Fruit fly (Drosophila melanogaster) whole organism, embryonic: ENCODE measurements around the gene Traf4.

Source experiments
- CG10654 ChIP-seq: fragments of 200-800 bp; sonication (Bioruptor generic); optimal IDR thresholded peaks from 2 replicates; lab custom pipeline; 2016; ENCODE audit warnings: missing biosample characterization, missing genetic modification characterization
- CG10979 ChIP-seq: fragments of 200-800 bp; sonication (Bioruptor generic); optimal IDR thresholded peaks from 2 replicates; lab custom pipeline; 2018; ENCODE audit warnings: missing biosample characterization, mild to moderate bottlenecking, missing genetic modification characterization, moderate library complexity
- CG11723 ChIP-seq: fragments of 200-800 bp; sonication (Bioruptor generic); optimal IDR thresholded peaks from 2 replicates; lab custom pipeline; 2017; ENCODE audit warnings: missing biosample characterization, mild to moderate bottlenecking, missing genetic modification characterization
- CG13123 ChIP-seq: fragments of 200-800 bp; sonication (Bioruptor generic); optimal IDR thresholded peaks from 2 replicates; lab custom pipeline; 2016; ENCODE audit warnings: missing biosample characterization, missing genetic modification characterization
- CG14667 ChIP-seq: fragments of 200-800 bp; sonication (Bioruptor generic); IDR thresholded peaks from 2 replicates; pipeline ENCODE4 v1.3.6; 2022; ENCODE audit warnings: missing biosample characterization, missing genetic modification characterization
- CG17359 ChIP-seq: fragments of 200-800 bp; sonication (Bioruptor generic); optimal IDR thresholded peaks from 3 replicates; lab custom pipeline; 2018; ENCODE audit warnings: missing biosample characterization, mild to moderate bottlenecking, missing genetic modification characterization, moderate library complexity
- CG17802 ChIP-seq: fragments of 200-800 bp; sonication (Bioruptor generic); optimal IDR thresholded peaks from 2 replicates; lab custom pipeline; 2018; ENCODE audit warnings: missing biosample characterization, mild to moderate bottlenecking, missing genetic modification characterization, moderate library complexity
- CG18599 ChIP-seq: fragments of 200-800 bp; sonication (Bioruptor generic); optimal IDR thresholded peaks from 3 replicates; lab custom pipeline; 2017; ENCODE audit warnings: missing biosample characterization, missing genetic modification characterization, mild to moderate bottlenecking, moderate library complexity, missing genetic modification reagents
- CG2199 ChIP-seq: fragments of 200-800 bp; sonication (Bioruptor generic); IDR thresholded peaks from 3 replicates; pipeline ENCODE4 v1.3.6; 2022; ENCODE audit warnings: missing biosample characterization, missing genetic modification characterization
- CG2678 ChIP-seq: fragments of 200-800 bp; sonication (Bioruptor generic); optimal IDR thresholded peaks from 3 replicates; lab custom pipeline; 2019; ENCODE audit warnings: missing biosample characterization, mild to moderate bottlenecking, missing genetic modification characterization, moderate library complexity
- CG2875 ChIP-seq: fragments of 200-800 bp; sonication (Bioruptor generic); optimal IDR thresholded peaks from 2 replicates; lab custom pipeline; 2017; ENCODE audit warnings: missing biosample characterization, mild to moderate bottlenecking, missing genetic modification characterization, missing genetic modification reagents
- CG32532 ChIP-seq: fragments of 200-800 bp; sonication (Bioruptor generic); IDR thresholded peaks from 2 replicates; pipeline ENCODE4 v1.3.6; 2022; ENCODE audit warnings: missing biosample characterization, missing genetic modification characterization
- CG33557 ChIP-seq: fragments of 200-800 bp; sonication (Bioruptor generic); optimal IDR thresholded peaks from 2 replicates; lab custom pipeline; 2019; ENCODE audit warnings: missing biosample characterization, mild to moderate bottlenecking, missing genetic modification characterization, moderate library complexity
- CG34422 ChIP-seq: fragments of 200-800 bp; sonication (Bioruptor generic); IDR thresholded peaks from 3 replicates; pipeline ENCODE4 v1.3.6; 2022; ENCODE audit warnings: missing biosample characterization, missing genetic modification characterization
- CG4360 ChIP-seq: fragments of 200-800 bp; sonication (Bioruptor generic); IDR thresholded peaks from 2 replicates; pipeline ENCODE4 v1.3.6; 2022; ENCODE audit warnings: missing biosample characterization, missing genetic modification characterization
- CG4854 ChIP-seq: fragments of 200-800 bp; sonication (Bioruptor generic); optimal IDR thresholded peaks from 2 replicates; lab custom pipeline; 2016; ENCODE audit warnings: missing biosample characterization, missing genetic modification characterization, inconsistent platforms
- CG7928 ChIP-seq: fragments of 200-800 bp; sonication (Bioruptor generic); optimal IDR thresholded peaks from 2 replicates; lab custom pipeline; 2017; ENCODE audit warnings: missing biosample characterization, mild to moderate bottlenecking, missing genetic modification characterization
- CG7963 ChIP-seq: fragments of 200-800 bp; sonication (Bioruptor generic); IDR thresholded peaks from 3 replicates; pipeline ENCODE4 v1.3.6; 2022; ENCODE audit warnings: missing biosample characterization, missing genetic modification characterization; ENCODE audit not compliant: partially characterized antibody
- CG8359 ChIP-seq: fragments of 200-800 bp; sonication (Bioruptor generic); optimal IDR thresholded peaks from 2 replicates; lab custom pipeline; 2017; ENCODE audit warnings: missing biosample characterization, mild to moderate bottlenecking, missing genetic modification characterization, borderline replicate concordance
- CG9797 ChIP-seq: fragments of 200-800 bp; sonication (Bioruptor generic); optimal IDR thresholded peaks from 3 replicates; lab custom pipeline; 2018; ENCODE audit warnings: missing biosample characterization, mild to moderate bottlenecking, missing genetic modification characterization
- CoRest ChIP-seq: fragments of 200-800 bp; sonication (Bioruptor generic); optimal IDR thresholded peaks from 3 replicates; lab custom pipeline; 2018; ENCODE audit warnings: missing biosample characterization, mild to moderate bottlenecking, missing genetic modification characterization, moderate library complexity
- CrebB ChIP-seq: fragments of 200-800 bp; sonication (Bioruptor generic); optimal IDR thresholded peaks from 3 replicates; lab custom pipeline; 2018; ENCODE audit warnings: missing biosample characterization, mild to moderate bottlenecking, missing genetic modification characterization
- Deaf1 ChIP-seq: fragments of 200-800 bp; optimal IDR thresholded peaks from 3 replicates; lab custom pipeline; 2019; ENCODE audit warnings: missing biosample characterization, mild to moderate bottlenecking, missing genetic modification characterization, moderate library complexity
- Dip2 ChIP-seq: fragments of 200-800 bp; sonication (Bioruptor generic); IDR thresholded peaks from 2 replicates; pipeline ENCODE4 v1.3.6; 2022; ENCODE audit warnings: missing biosample characterization, missing genetic modification characterization
- Dp ChIP-seq: fragments of 200-800 bp; sonication (Bioruptor generic); optimal IDR thresholded peaks from 2 replicates; lab custom pipeline; 2018; ENCODE audit warnings: missing biosample characterization, mild to moderate bottlenecking, missing genetic modification characterization, moderate library complexity
- Dref ChIP-seq: fragments of 200-800 bp; sonication (Bioruptor generic); IDR thresholded peaks from 2 replicates; pipeline ENCODE4 v1.3.6; 2022; ENCODE audit warnings: missing biosample characterization, missing genetic modification characterization
- Ets65A ChIP-seq: fragments of 200-800 bp; sonication (Bioruptor generic); peaks from one replicate; lab custom pipeline; 2016; ENCODE audit warnings: missing biosample characterization, missing genetic modification characterization
- Ets97D ChIP-seq: fragments of 200-800 bp; sonication (Bioruptor generic); optimal IDR thresholded peaks from 3 replicates; lab custom pipeline; 2016; ENCODE audit warnings: missing biosample characterization, missing genetic modification characterization
- HLH4C ChIP-seq: fragments of 200-800 bp; sonication (Bioruptor generic); IDR thresholded peaks from 3 replicates; pipeline ENCODE4 v1.3.6; 2022; ENCODE audit warnings: missing biosample characterization, missing genetic modification characterization; ENCODE audit not compliant: partially characterized antibody
- HmgZ ChIP-seq: fragments of 200-800 bp; sonication (Bioruptor generic); optimal IDR thresholded peaks from 2 replicates; lab custom pipeline; 2018; ENCODE audit warnings: missing biosample characterization, mild to moderate bottlenecking, missing genetic modification characterization
- Hmx ChIP-seq: fragments of 200-800 bp; sonication (Bioruptor generic); optimal IDR thresholded peaks from 2 replicates; lab custom pipeline; 2016; ENCODE audit warnings: missing biosample characterization, missing genetic modification characterization
- Jarid2 ChIP-seq: fragments of 200-800 bp; sonication (Bioruptor generic); optimal IDR thresholded peaks from 3 replicates; lab custom pipeline; 2017; ENCODE audit warnings: mild to moderate bottlenecking, missing biosample characterization, missing genetic modification reagents, missing genetic modification characterization
- MTF-1 ChIP-seq: fragments of 200-800 bp; sonication (Bioruptor generic); optimal IDR thresholded peaks from 2 replicates; lab custom pipeline; 2018; ENCODE audit warnings: missing biosample characterization, mild to moderate bottlenecking, missing genetic modification characterization, borderline replicate concordance
- Pdp1 ChIP-seq, 2 experiments: fragments of 200-800 bp; sonication (Bioruptor generic); optimal IDR thresholded peaks; 3 replicates each; lab custom pipeline; 2016; ENCODE audit warnings: missing biosample characterization in 2 of 2, missing genetic modification characterization in 2 of 2, mild to moderate bottlenecking in 1 of 2, moderate library complexity in 1 of 2
- Rfx ChIP-seq: fragments of 200-800 bp; sonication (Bioruptor generic); IDR thresholded peaks from 2 replicates; pipeline ENCODE4 v1.3.6; 2022; ENCODE audit warnings: missing biosample characterization, missing genetic modification characterization
- Scr ChIP-seq: fragments of 200-800 bp; sonication (Bioruptor generic); IDR thresholded peaks from 2 replicates; pipeline ENCODE4 v1.3.6; 2022; ENCODE audit warnings: missing biosample characterization, missing genetic modification characterization; ENCODE audit not compliant: partially characterized antibody
- Ssrp ChIP-seq: fragments of 200-800 bp; sonication (Bioruptor generic); optimal IDR thresholded peaks from 2 replicates; lab custom pipeline; 2018; ENCODE audit warnings: missing biosample characterization, mild to moderate bottlenecking, missing genetic modification characterization, moderate library complexity
- Vsx1 ChIP-seq: fragments of 200-800 bp; sonication (Bioruptor generic); optimal IDR thresholded peaks from 2 replicates; lab custom pipeline; 2017; ENCODE audit warnings: missing biosample characterization, mild to moderate bottlenecking, missing genetic modification characterization, missing genetic modification reagents
- ab ChIP-seq: fragments of 200-800 bp; sonication (Bioruptor generic); optimal IDR thresholded peaks from 2 replicates; lab custom pipeline; 2016; ENCODE audit warnings: missing biosample characterization, missing genetic modification characterization
- gt ChIP-seq: fragments of 200-800 bp; sonication (Bioruptor generic); IDR thresholded peaks from 2 replicates; pipeline ENCODE4 v1.3.6; 2022; ENCODE audit warnings: missing biosample characterization, missing genetic modification characterization
- hkb ChIP-seq, 2 experiments: fragments of 200-800 bp in 1 of 2; fragments of >200 bp in 1 of 2; sonication (Bioruptor generic) in 1 of 2; IDR thresholded peaks in 1 of 2; optimal IDR thresholded peaks in 1 of 2; 2 replicates each; pipeline versions ENCODE4 v1.3.6 to Lab custom; 2017 to 2022; ENCODE audit warnings: missing biosample characterization in 1 of 2, missing genetic modification characterization in 1 of 2
- hth ChIP-seq: fragments of >200 bp; optimal IDR thresholded peaks from 2 replicates; lab custom pipeline; 2017; ENCODE audit warnings: inconsistent platforms
- ind ChIP-seq: fragments of 200-800 bp; sonication (Bioruptor generic); optimal IDR thresholded peaks from 3 replicates; lab custom pipeline; 2016; ENCODE audit warnings: missing biosample characterization, missing genetic modification characterization
- jumu ChIP-seq: fragments of 200-800 bp; sonication (Bioruptor generic); optimal IDR thresholded peaks from 3 replicates; lab custom pipeline; 2016; ENCODE audit warnings: missing biosample characterization, missing genetic modification characterization
- org-1 ChIP-seq: fragments of 200-800 bp; sonication (Bioruptor generic); optimal IDR thresholded peaks from 2 replicates; lab custom pipeline; 2017; ENCODE audit warnings: missing biosample characterization, missing genetic modification characterization
- pfk ChIP-seq: fragments of 200-800 bp; sonication (Bioruptor generic); optimal IDR thresholded peaks from 2 replicates; lab custom pipeline; 2018; ENCODE audit warnings: missing biosample characterization, mild to moderate bottlenecking, missing genetic modification characterization, moderate library complexity
- shn ChIP-seq: fragments of 200-800 bp; sonication (Bioruptor generic); optimal IDR thresholded peaks from 3 replicates; lab custom pipeline; 2016; ENCODE audit warnings: missing biosample characterization, missing genetic modification characterization
- slp2 ChIP-seq: fragments of 200-800 bp; sonication (Bioruptor generic); optimal IDR thresholded peaks from 2 replicates; lab custom pipeline; 2016; ENCODE audit warnings: missing biosample characterization, missing genetic modification characterization
- stc ChIP-seq: fragments of 200-800 bp; sonication (Bioruptor generic); IDR thresholded peaks from 2 replicates; pipeline ENCODE4 v1.3.6; 2022; ENCODE audit warnings: missing biosample characterization, missing genetic modification characterization

The Traf4 gene

dm6 chr2L:4371516-4372136 lies 9.9 kb downstream of the Traf4 start (continued):
- TF ChIP-seq Hmx (GFP tag; lab: Kevin White, UChicago) (no peak), gt (GFP tag; lab: Robert Waterston, UW) (no peak), Ssrp (tag; lab: Kevin White, UChicago) (peak; percentile 69), CG13123 (GFP tag; lab: Kevin White, UChicago) (no peak), Vsx1 (GFP tag; lab: Kevin White, UChicago) (no peak), CG14667 (GFP tag; lab: Robert Waterston, UW) (no peak), CG32532 (no peak), hth (lab: Kevin White, UChicago) (no peak), CG4360 (peak; percentile 31; the same call in 1 of the 2 replicates), CrebB (tag; lab: Kevin White, UChicago) (peak; percentile 40), Jarid2 (GFP tag; lab: Kevin White, UChicago) (peak; percentile 85), Deaf1 (tag; lab: Kevin White, UChicago) (peak; percentile 46), MTF-1 (GFP tag; lab: Kevin White, UChicago) (no peak), slp2 (no peak), CG7963 (GFP tag; lab: Robert Waterston, UW) (peak; percentile 62; the same call in 1 of the 3 replicates), CG2199 (peak; percentile 88; the same call in 2 of the 3 replicates), Dip2 (GFP tag; lab: Robert Waterston, UW) (no peak), stc (GFP tag; lab: Robert Waterston, UW) (peak; percentile 52; the same call in 1 of the 2 replicates), HLH4C (peak; percentile 25; the same call in 1 of the 3 replicates), CG17359 (peak; percentile 46), org-1 (GFP tag; lab: Kevin White, UChicago) (peak; percentile 50), ind (GFP tag; lab: Kevin White, UChicago) (peak; percentile 44), Scr (GFP tag; lab: Robert Waterston, UW) (0 out of 2 replicates have a peak, but pooled peaks have one; percentile 15), CG34422 (peak; percentile 47; the same call in 2 of the 3 replicates), hkb (optimal IDR thresholded peaks at IDR 0.05; lab: Kevin White, UChicago) (no peak), hkb (GFP tag; IDR thresholded peaks at IDR 0.05; lab: Robert Waterston, UW) (0 out of 2 replicates have a peak, but pooled peaks have one; percentile 34), HmgZ (tag; lab: Kevin White, UChicago) (no peak), CG10979 (peak; percentile 86), CG11723 (GFP tag; lab: Kevin White, UChicago) (peak; percentile 43), Ets65A (GFP tag; lab: Kevin White, UChicago) (peak; percentile 84), CG10654 (GFP tag; lab: Kevin White, UChicago) (peak; percentile 24), CG2875 (GFP tag; lab: Kevin White, UChicago) (peak; percentile 65), CG18599 (GFP tag; lab: Kevin White, UChicago) (no peak), CG8359 (GFP tag; lab: Kevin White, UChicago) (peak; percentile 64), CG7928 (no peak), CG4854 (GFP tag; lab: Kevin White, UChicago) (no peak), CG33557 (GFP tag; lab: Kevin White, UChicago) (peak; percentile 92), Dref (GFP tag; lab: Robert Waterston, UW) (no peak), CG9797 (GFP tag; lab: Kevin White, UChicago) (peak; percentile 1), Ets97D (GFP tag; lab: Kevin White, UChicago) (no peak), CG17802 (tag; lab: Kevin White, UChicago) (no peak), CG2678 (tag; lab: Kevin White, UChicago) (peak; percentile 76), Pdp1 (GFP tag; optimal IDR thresholded peaks at IDR 0.05; lab: Kevin White, UChicago) (no peak), pfk (GFP tag; lab: Kevin White, UChicago) (no peak), Rfx (GFP tag; lab: Robert Waterston, UW) (no peak), Dp (no peak), shn (peak; percentile 9), CoRest (tag; lab: Kevin White, UChicago) (peak; percentile 81), jumu (GFP tag; lab: Kevin White, UChicago) (no peak), ab (GFP tag; lab: Kevin White, UChicago) (no peak)
